Worm (Caenorhabditis elegans) whole organism, L3 larva: ENCODE results near the gene C29F9.2.

Experiments
- ZK546.5 ChIP-seq: sonication (generic microtip); optimal IDR thresholded peaks from 2 replicates; lab custom pipeline; 2017; ENCODE audit warnings: missing biosample characterization, missing genetic modification characterization
- aly-2 ChIP-seq: fragments of 150-350 bp; optimal IDR thresholded peaks from 2 replicates; lab custom pipeline; 2014; ENCODE audit warnings: missing biosample characterization, missing genetic modification characterization
- ceh-16 ChIP-seq: sonication (generic microtip); optimal IDR thresholded peaks from 2 replicates; lab custom pipeline; 2017; ENCODE audit warnings: missing biosample characterization, missing genetic modification characterization
- ceh-9 ChIP-seq: sonication (generic microtip); optimal IDR thresholded peaks from 2 replicates; lab custom pipeline; 2018; ENCODE audit warnings: missing biosample characterization, missing genetic modification characterization
- daf-12 ChIP-seq: fragments of 150-350 bp; optimal IDR thresholded peaks from 2 replicates; lab custom pipeline; 2014; ENCODE audit warnings: missing biosample characterization, missing genetic modification reagents, missing genetic modification characterization
- egl-27 ChIP-seq: sonication (generic microtip); optimal IDR thresholded peaks from 4 replicates; lab custom pipeline; 2017; ENCODE audit warnings: missing biosample characterization, missing genetic modification reagents, missing genetic modification characterization
- egl-5 ChIP-seq: fragments of 150-350 bp; optimal IDR thresholded peaks from 2 replicates; lab custom pipeline; 2017; ENCODE audit warnings: missing biosample characterization, missing genetic modification reagents, missing genetic modification characterization, inconsistent platforms
- elt-1 ChIP-seq: fragments of 150-350 bp; optimal IDR thresholded peaks from 2 replicates; lab custom pipeline; 2014; ENCODE audit warnings: missing biosample characterization, missing genetic modification characterization
- elt-2 ChIP-seq: sonication (generic microtip); optimal IDR thresholded peaks from 2 replicates; lab custom pipeline; 2016; ENCODE audit warnings: missing genetic modification reagents, mild to moderate bottlenecking, missing genetic modification characterization, missing compliant biosample characterization
- elt-3 ChIP-seq, 3 experiments: fragments of 150-350 bp in 1 of 3; sonication (generic microtip) in 2 of 3; optimal IDR thresholded peaks; 2 replicates in 2 of 3; 4 replicates in 1 of 3; lab custom pipeline; 2014 to 2017; ENCODE audit warnings: missing biosample characterization in 3 of 3, missing genetic modification characterization in 3 of 3
- eor-1 ChIP-seq, 2 experiments: fragments of 150-350 bp; optimal IDR thresholded peaks; 2 replicates each; lab custom pipeline; 2014 to 2018; ENCODE audit warnings: missing biosample characterization in 2 of 2, missing genetic modification characterization in 2 of 2
- fkh-10 ChIP-seq: sonication (generic microtip); optimal IDR thresholded peaks from 2 replicates; lab custom pipeline; 2017; ENCODE audit warnings: missing biosample characterization, missing genetic modification reagents, missing genetic modification characterization
- fkh-2 ChIP-seq: fragments of 150-350 bp; optimal IDR thresholded peaks from 2 replicates; lab custom pipeline; 2014; ENCODE audit warnings: missing biosample characterization, missing genetic modification reagents, missing genetic modification characterization
- hmg-11 ChIP-seq: sonication (generic microtip); optimal IDR thresholded peaks from 2 replicates; lab custom pipeline; 2016; ENCODE audit warnings: missing genetic modification characterization, missing compliant biosample characterization
- jun-1 ChIP-seq: fragments of 150-350 bp; optimal IDR thresholded peaks from 2 replicates; lab custom pipeline; 2014; ENCODE audit warnings: missing biosample characterization, missing genetic modification reagents, missing genetic modification characterization
- lin-15B ChIP-seq: fragments of 150-350 bp; optimal IDR thresholded peaks from 2 replicates; lab custom pipeline; 2014; ENCODE audit warnings: missing biosample characterization, missing genetic modification characterization
- lsy-12 ChIP-seq: sonication (generic microtip); optimal IDR thresholded peaks from 2 replicates; lab custom pipeline; 2016; ENCODE audit warnings: mild to moderate bottlenecking, missing genetic modification characterization, missing compliant biosample characterization
- nhr-11 ChIP-seq: fragments of 150-350 bp; optimal IDR thresholded peaks from 2 replicates; lab custom pipeline; 2014; ENCODE audit warnings: missing biosample characterization, missing genetic modification characterization
- nhr-23 ChIP-seq: fragments of 150-350 bp; optimal IDR thresholded peaks from 2 replicates; lab custom pipeline; 2014; ENCODE audit warnings: missing biosample characterization, missing genetic modification reagents, missing genetic modification characterization
- nhr-237 ChIP-seq: fragments of 150-350 bp; optimal IDR thresholded peaks from 2 replicates; lab custom pipeline; 2014; ENCODE audit warnings: missing biosample characterization, missing genetic modification characterization
- nhr-28 ChIP-seq: fragments of 150-350 bp; optimal IDR thresholded peaks from 2 replicates; lab custom pipeline; 2014; ENCODE audit warnings: missing biosample characterization, missing genetic modification characterization
- nhr-43 ChIP-seq: sonication (generic microtip); optimal IDR thresholded peaks from 2 replicates; lab custom pipeline; 2016; ENCODE audit warnings: mild to moderate bottlenecking, missing genetic modification characterization, missing compliant biosample characterization; ENCODE audit not compliant: poor library complexity, severe bottlenecking
- nhr-76 ChIP-seq: fragments of 150-350 bp; sonication (generic microtip); optimal IDR thresholded peaks from 5 replicates; lab custom pipeline; 2014; ENCODE audit warnings: missing biosample characterization, missing genetic modification characterization
- nhr-77 ChIP-seq: fragments of 150-350 bp; optimal IDR thresholded peaks from 2 replicates; lab custom pipeline; 2014; ENCODE audit warnings: missing biosample characterization, missing genetic modification characterization
- pha-4 ChIP-seq: fragments of 150-350 bp; optimal IDR thresholded peaks from 2 replicates; lab custom pipeline; 2014; ENCODE audit warnings: missing biosample characterization, missing genetic modification reagents, missing genetic modification characterization
- pqm-1 ChIP-seq: fragments of 150-350 bp; optimal IDR thresholded peaks from 2 replicates; lab custom pipeline; 2017; ENCODE audit warnings: missing biosample characterization, missing genetic modification characterization, inconsistent platforms
- sea-2 ChIP-seq: fragments of 150-350 bp; sonication (generic microtip); optimal IDR thresholded peaks from 4 replicates; lab custom pipeline; 2014; ENCODE audit warnings: missing biosample characterization, missing genetic modification reagents, missing genetic modification characterization
- skn-1 ChIP-seq: fragments of 150-350 bp; optimal IDR thresholded peaks from 2 replicates; lab custom pipeline; 2014; ENCODE audit warnings: missing biosample characterization, missing genetic modification characterization
- snpc-4 ChIP-seq: fragments of 150-350 bp; optimal IDR thresholded peaks from 2 replicates; lab custom pipeline; 2014; ENCODE audit warnings: missing biosample characterization, missing genetic modification characterization
- tbx-2 ChIP-seq: sonication (generic microtip); optimal IDR thresholded peaks from 2 replicates; lab custom pipeline; 2016; ENCODE audit warnings: mild to moderate bottlenecking, missing genetic modification characterization, missing compliant biosample characterization
- unc-39 ChIP-seq: sonication (generic microtip); optimal IDR thresholded peaks from 4 replicates; lab custom pipeline; 2017; ENCODE audit warnings: missing biosample characterization, missing genetic modification characterization
- zag-1 ChIP-seq: fragments of 150-350 bp; optimal IDR thresholded peaks from 2 replicates; lab custom pipeline; 2014; ENCODE audit warnings: missing biosample characterization, missing genetic modification characterization
- ztf-11 ChIP-seq: fragments of 150-350 bp; optimal IDR thresholded peaks from 2 replicates; lab custom pipeline; 2014; ENCODE audit warnings: missing biosample characterization, missing genetic modification characterization
- ztf-4 ChIP-seq: fragments of 150-350 bp; optimal IDR thresholded peaks from 2 replicates; lab custom pipeline; 2014; ENCODE audit warnings: missing biosample characterization, missing genetic modification characterization

The C29F9.2 gene

DNA sequence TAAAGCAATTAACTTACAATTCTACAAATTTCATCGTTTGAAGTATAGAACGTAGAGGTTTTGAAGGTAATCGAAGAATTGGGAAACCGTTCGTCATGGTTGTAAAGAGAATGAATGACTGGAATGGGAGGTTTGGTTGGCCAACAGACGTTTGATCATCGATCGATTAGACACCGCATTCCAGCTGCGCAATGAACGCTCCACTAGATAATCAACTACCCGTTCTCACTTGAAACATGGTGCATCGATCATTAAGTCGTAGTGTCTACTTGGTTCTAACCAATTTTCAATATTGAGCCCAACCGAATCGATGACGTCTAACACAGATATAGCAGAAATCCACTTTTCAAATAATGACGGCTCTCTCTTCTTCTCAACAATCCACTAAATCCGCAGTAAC, 12.4 kb downstream of the C29F9.2 start, which contains the start of gene fbxb-82:
TSS of gene fbxb-82 (minus strand) at position 101 of the 400 bp plus-strand sequence.
- no peak for TF ChIP-seq unc-39
- TF ChIP-seq hmg-11 (tag; lab: Kevin White, UChicago) = no peak
- no peak for TF ChIP-seq egl-5 (tag; lab: Kevin White, UChicago)
- TF ChIP-seq fkh-10 (GFP tag; lab: Kevin White, UChicago) = no peak
- no peak for TF ChIP-seq elt-3 (tag; optimal IDR thresholded peaks at IDR 0.05; lab: Kevin White, UChicago)
- TF ChIP-seq nhr-11 (tag; lab: Kevin White, UChicago) = no peak
- no peak for TF ChIP-seq nhr-28 (tag; lab: Kevin White, UChicago)
- TF ChIP-seq ztf-4 (tag; lab: Kevin White, UChicago) = no peak
- no peak for TF ChIP-seq tbx-2
- TF ChIP-seq sea-2 (GFP tag; lab: Kevin White, UChicago) = no peak
- TF ChIP-seq ceh-9 (tag; lab: Kevin White, UChicago) = no peak
- TF ChIP-seq zag-1 = no peak
- TF ChIP-seq nhr-237 = no peak
- no peak for TF ChIP-seq egl-27 (tag; lab: Kevin White, UChicago)
- no peak for TF ChIP-seq jun-1
- no peak for TF ChIP-seq snpc-4 (tag; lab: Kevin White, UChicago)
- no peak for TF ChIP-seq skn-1
- no peak for TF ChIP-seq elt-1
- TF ChIP-seq fkh-2 (tag; lab: Kevin White, UChicago) = no peak

- TF ChIP-seq ZK546.5 (tag; lab: Kevin White, UChicago) = no peak
- no peak for TF ChIP-seq egl-27 (tag; lab: Kevin White, UChicago)
- TF ChIP-seq nhr-77 (tag; lab: Kevin White, UChicago) = no peak
- no peak for TF ChIP-seq nhr-237
- no peak for TF ChIP-seq lin-15B
- no peak for TF ChIP-seq egl-5 (tag; lab: Kevin White, UChicago)
- no peak for TF ChIP-seq nhr-11 (tag; lab: Kevin White, UChicago)
- no peak for TF ChIP-seq unc-39
- no peak for TF ChIP-seq skn-1
- no peak for TF ChIP-seq ztf-4 (tag; lab: Kevin White, UChicago)
- TF ChIP-seq ztf-11 (tag; lab: Kevin White, UChicago) = no peak
- TF ChIP-seq lsy-12 (tag; lab: Kevin White, UChicago) = no peak
- no peak for TF ChIP-seq pha-4 (tag; lab: Kevin White, UChicago)
- no peak for TF ChIP-seq elt-2 (tag; lab: Kevin White, UChicago)
- TF ChIP-seq snpc-4 (tag; lab: Kevin White, UChicago) = no peak
- no peak for TF ChIP-seq nhr-76
- no peak for TF ChIP-seq pqm-1 (tag; lab: Kevin White, UChicago)
- no peak for TF ChIP-seq fkh-2 (tag; lab: Kevin White, UChicago)
- TF ChIP-seq eor-1 (tag; optimal IDR thresholded peaks at IDR 0.05; lab: Kevin White, UChicago) = no peak
Observed at ce11 chrIII:145078-145477, 14.3 kb downstream of the C29F9.2 start, which contains the start of the genes T17A3.12 and fbxb-83. T17A3.12 (minus strand) TSS chrIII:145178. fbxb-83 (minus strand) TSS chrIII:145211.

- TF ChIP-seq zag-1 (no peak), nhr-43 (tag; lab: Kevin White, UChicago) (no peak), ceh-16 (tag; lab: Kevin White, UChicago) (no peak), eor-1 (tag; optimal IDR thresholded peaks at IDR 0.05; lab: Kevin White, UChicago) (no peak), nhr-76 (no peak), aly-2 (tag; lab: Kevin White, UChicago) (no peak), ZK546.5 (tag; lab: Kevin White, UChicago) (no peak), nhr-23 (tag; lab: Kevin White, UChicago) (no peak), egl-27 (tag; lab: Kevin White, UChicago) (no peak), elt-1 (no peak)
Observed at ce11 chrIII:146369-146768, 15.6 kb downstream of the C29F9.2 start, which contains the start of gene fbxb-84. fbxb-84 (minus strand) TSS chrIII:146469.

DNA sequence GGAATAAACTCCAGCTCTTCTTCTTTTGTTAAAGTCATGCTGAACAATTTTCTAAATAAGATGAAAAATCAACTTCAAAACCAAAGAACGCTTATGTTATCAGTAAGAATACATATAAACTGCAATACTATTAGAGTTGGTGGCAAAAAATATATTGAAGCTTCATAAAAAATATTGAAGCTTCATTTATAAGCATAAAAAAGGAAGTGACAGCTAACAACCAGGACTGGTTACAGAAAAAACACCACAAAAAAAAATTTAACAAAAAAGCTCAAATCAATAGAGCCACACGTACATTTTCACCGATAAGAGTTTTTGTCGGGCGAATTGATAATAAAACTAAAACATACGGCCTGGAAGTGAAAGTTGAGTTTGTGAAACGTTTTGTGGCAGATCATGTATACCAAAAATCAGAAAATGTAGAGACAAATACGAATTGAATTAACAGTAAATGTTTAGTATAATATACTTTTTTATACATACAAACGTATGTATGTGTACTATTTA, 16.9 kb downstream of the C29F9.2 start, which contains the start of gene sqst-5:
TSS of gene sqst-5 (minus strand) at position 51 of the 507 bp plus-strand sequence.
- no peak for TF ChIP-seq daf-12 (tag; lab: Kevin White, UChicago)
- peak; percentile 59 for TF ChIP-seq pqm-1 (tag; lab: Kevin White, UChicago)
- peak; percentile 76 for TF ChIP-seq elt-2 (tag; lab: Kevin White, UChicago)
- TF ChIP-seq, all 47 proteins: peak for 2
